Fruit fly (Drosophila melanogaster) whole organism, wandering third instar larva: ENCODE results near the gene Mondo.

Experiments used
- Abd-B ChIP-seq: fragments of >200 bp; optimal IDR thresholded peaks from 2 replicates; lab custom pipeline; 2017; ENCODE audit warnings: missing biosample characterization, missing genetic modification characterization
- GATAd ChIP-seq: sonication (Bioruptor generic); optimal IDR thresholded peaks from 2 replicates; lab custom pipeline; 2016; ENCODE audit warnings: missing biosample characterization, missing genetic modification characterization
- HLH106 ChIP-seq: fragments of 200-800 bp; optimal IDR thresholded peaks from 3 replicates; lab custom pipeline; 2019; ENCODE audit warnings: missing biosample characterization, mild to moderate bottlenecking, missing genetic modification characterization, moderate library complexity
- Myc ChIP-seq: fragments of >200 bp; optimal IDR thresholded peaks from 2 replicates; lab custom pipeline; 2017
- OdsH ChIP-seq: fragments of 200-800 bp; sonication (Bioruptor generic); optimal IDR thresholded peaks from 2 replicates; lab custom pipeline; 2016; ENCODE audit warnings: missing biosample characterization, mild to moderate bottlenecking, missing genetic modification characterization
- br ChIP-seq: fragments of 200-800 bp; sonication (Bioruptor generic); optimal IDR thresholded peaks from 2 replicates; lab custom pipeline; 2016; ENCODE audit warnings: missing biosample characterization, missing genetic modification characterization
- jim ChIP-seq: fragments of 175-275, 200-325 bp; sonication (Bioruptor generic); optimal IDR thresholded peaks from 2 replicates; lab custom pipeline; 2016; ENCODE audit warnings: missing biosample characterization, mild to moderate bottlenecking, missing genetic modification characterization
- lola ChIP-seq: fragments of >200 bp; optimal IDR thresholded peaks from 2 replicates; lab custom pipeline; 2017; ENCODE audit warnings: missing biosample characterization, missing genetic modification characterization
- pan ChIP-seq: fragments of >200 bp; optimal IDR thresholded peaks from 2 replicates; lab custom pipeline; 2017
- usp ChIP-seq: fragments of >200 bp; optimal IDR thresholded peaks from 2 replicates; lab custom pipeline; 2017; ENCODE audit warnings: missing biosample characterization, missing genetic modification characterization

dm6 chr2L:21330823-21331222 lies 21.0 kb upstream of the Mondo start:
- TF ChIP-seq HLH106: no peak
- no peak for TF ChIP-seq Abd-B (GFP tag; lab: Kevin White, UChicago)
- TF ChIP-seq GATAd (GFP tag; lab: Kevin White, UChicago): no peak
- TF ChIP-seq pan (lab: Kevin White, UChicago): no peak
- no peak for TF ChIP-seq br
- TF ChIP-seq OdsH (GFP tag; lab: Kevin White, UChicago): no peak
- TF ChIP-seq Myc: no peak
- TF ChIP-seq usp (GFP tag; lab: Kevin White, UChicago): no peak
- no peak for TF ChIP-seq jim (GFP tag; lab: Kevin White, UChicago)
- TF ChIP-seq lola: no peak
